Worm (Caenorhabditis elegans) whole organism, young adult: ENCODE results near the gene praf-3.
A peak's percentile ranks its signal among the peaks of the same experiment; 100 is the strongest.

Source experiments
- B0336.3 ChIP-seq: fragments of 200-800 bp; sonication (Bioruptor generic); IDR thresholded peaks from 2 replicates; pipeline ENCODE4 v1.3.6; 2022; ENCODE audit warnings: missing genetic modification characterization, missing compliant biosample characterization
- C06A6.2 ChIP-seq: fragments of 200-800 bp; sonication (Bioruptor generic); conservative IDR thresholded peaks from 2 replicates; pipeline ENCODE4 v1.3.6; 2022; ENCODE audit warnings: missing genetic modification characterization, missing compliant biosample characterization
- F23B12.7 ChIP-seq: sonication (generic microtip); optimal IDR thresholded peaks from 2 replicates; lab custom pipeline; 2017; ENCODE audit warnings: missing genetic modification characterization, mild to moderate bottlenecking, missing compliant biosample characterization, antibody characterized with exemption, moderate library complexity; ENCODE audit not compliant: insufficient read depth
- F39B2.1 ChIP-seq: fragments of 200-800 bp; sonication (Bioruptor generic); IDR thresholded peaks from 2 replicates; pipeline ENCODE4 v1.3.6; 2022; ENCODE audit warnings: missing genetic modification reagents, missing genetic modification characterization, missing compliant biosample characterization
- F52B5.7 ChIP-seq: sonication (generic microtip); optimal IDR thresholded peaks from 2 replicates; lab custom pipeline; 2016; ENCODE audit warnings: mild to moderate bottlenecking, missing genetic modification characterization, missing compliant biosample characterization
- K11D2.4 ChIP-seq: fragments of 200-800 bp; sonication (Bioruptor generic); IDR thresholded peaks from 2 replicates; pipeline ENCODE4 v1.3.6; 2022; ENCODE audit warnings: missing genetic modification reagents, missing genetic modification characterization, missing compliant biosample characterization
- Y56A3A.18 ChIP-seq: fragments of 200-800 bp; sonication (Bioruptor generic); IDR thresholded peaks from 2 replicates; pipeline ENCODE4 v1.3.6; 2022; ENCODE audit warnings: missing genetic modification reagents, missing genetic modification characterization, missing compliant biosample characterization
- aptf-2 ChIP-seq: fragments of 200-800 bp; sonication (Bioruptor generic); conservative IDR thresholded peaks from 2 replicates; pipeline ENCODE4 v1.3.6; 2022; ENCODE audit warnings: missing genetic modification reagents, missing genetic modification characterization, missing compliant biosample characterization
- attf-6 ChIP-seq: fragments of 200-800 bp; sonication (Bioruptor generic); IDR thresholded peaks from 2 replicates; pipeline ENCODE4 v1.3.6; 2022; ENCODE audit warnings: missing genetic modification reagents, missing genetic modification characterization, missing compliant biosample characterization
- bed-1 ChIP-seq: fragments of 200-800 bp; sonication (Bioruptor generic); IDR thresholded peaks from 2 replicates; pipeline ENCODE4 v1.3.6; 2022; ENCODE audit warnings: missing genetic modification reagents, missing genetic modification characterization, missing compliant biosample characterization
- bed-2 ChIP-seq: fragments of 200-800 bp; sonication (Bioruptor generic); IDR thresholded peaks from 2 replicates; pipeline ENCODE4 v1.3.6; 2022; ENCODE audit warnings: missing genetic modification reagents, missing genetic modification characterization, missing compliant biosample characterization
- cebp-2 ChIP-seq: fragments of 200-800 bp; sonication (Bioruptor generic); IDR thresholded peaks from 2 replicates; pipeline ENCODE4 v1.3.6; 2022; ENCODE audit warnings: missing genetic modification characterization, missing compliant biosample characterization
- ceh-100 ChIP-seq: fragments of 200-800 bp; sonication (Bioruptor generic); IDR thresholded peaks from 2 replicates; pipeline ENCODE4 v1.3.6; 2022; ENCODE audit warnings: missing genetic modification reagents, missing genetic modification characterization, missing compliant biosample characterization
- ceh-40 ChIP-seq: fragments of 200-800 bp; sonication (Bioruptor generic); IDR thresholded peaks from 2 replicates; pipeline ENCODE4 v1.3.6; 2022; ENCODE audit warnings: missing genetic modification characterization, missing compliant biosample characterization
- ceh-79 ChIP-seq: sonication (generic microtip); optimal IDR thresholded peaks from 2 replicates; lab custom pipeline; 2017; ENCODE audit warnings: mild to moderate bottlenecking, missing genetic modification characterization, missing compliant biosample characterization
- ceh-91 ChIP-seq: fragments of 200-800 bp; sonication (Bioruptor generic); IDR thresholded peaks from 2 replicates; pipeline ENCODE4 v1.3.6; 2022; ENCODE audit warnings: missing genetic modification reagents, missing genetic modification characterization, missing compliant biosample characterization
- dpff-1 ChIP-seq: sonication (generic microtip); optimal IDR thresholded peaks from 2 replicates; lab custom pipeline; 2017; ENCODE audit warnings: mild to moderate bottlenecking, missing genetic modification characterization, missing compliant biosample characterization
- efl-1 ChIP-seq: fragments of 150-350 bp; optimal IDR thresholded peaks from 2 replicates; lab custom pipeline; 2014; ENCODE audit warnings: missing biosample characterization, missing genetic modification reagents, missing genetic modification characterization
- ets-4 ChIP-seq: fragments of 200-800 bp; sonication (Bioruptor generic); optimal IDR thresholded peaks from 2 replicates; lab custom pipeline; 2018; ENCODE audit warnings: mild to moderate bottlenecking, missing genetic modification characterization, missing compliant biosample characterization
- him-1 ChIP-seq: sonication (generic microtip); optimal IDR thresholded peaks from 2 replicates; lab custom pipeline; 2016; ENCODE audit warnings: missing genotype, missing genetic modification reagents, missing genetic modification characterization, missing compliant biosample characterization
- hlh-12 ChIP-seq: sonication (generic microtip); optimal IDR thresholded peaks from 2 replicates; lab custom pipeline; 2016; ENCODE audit warnings: missing genetic modification characterization, missing compliant biosample characterization
- hlh-26 ChIP-seq: fragments of 200-800 bp; sonication (Bioruptor generic); conservative IDR thresholded peaks from 2 replicates; pipeline ENCODE4 v1.3.6; 2022; ENCODE audit warnings: missing genetic modification reagents, missing genetic modification characterization, missing compliant biosample characterization
- hrde-1 ChIP-seq: sonication (generic microtip); optimal IDR thresholded peaks from 2 replicates; lab custom pipeline; 2016; ENCODE audit warnings: missing genetic modification characterization, mild to moderate bottlenecking, missing compliant biosample characterization, moderate library complexity, missing genotype, missing genetic modification reagents, borderline replicate concordance
- hsf-1 ChIP-seq: fragments of 200-800 bp; sonication (Bioruptor generic); IDR thresholded peaks from 2 replicates; pipeline ENCODE4 v1.3.6; 2022; ENCODE audit warnings: missing genetic modification reagents, missing genetic modification characterization, missing compliant biosample characterization
- let-526 ChIP-seq: fragments of 200-800 bp; sonication (Bioruptor generic); IDR thresholded peaks from 2 replicates; pipeline ENCODE4 v1.3.6; 2022; ENCODE audit warnings: missing genetic modification reagents, missing genetic modification characterization, missing compliant biosample characterization
- lin-26 ChIP-seq: fragments of 200-800 bp; sonication (Bioruptor generic); IDR thresholded peaks from 2 replicates; pipeline ENCODE4 v1.3.6; 2022; ENCODE audit warnings: missing genetic modification reagents, missing genetic modification characterization, missing compliant biosample characterization
- lsy-27 ChIP-seq: sonication (generic microtip); optimal IDR thresholded peaks from 2 replicates; lab custom pipeline; 2017; ENCODE audit warnings: missing genetic modification characterization, mild to moderate bottlenecking, missing compliant biosample characterization, antibody characterized with exemption, missing genotype, borderline replicate concordance; ENCODE audit not compliant: insufficient read depth
- madf-6 ChIP-seq: fragments of 200-800 bp; sonication (Bioruptor generic); IDR thresholded peaks from 2 replicates; pipeline ENCODE4 v1.3.6; 2022; ENCODE audit warnings: missing genetic modification reagents, missing genetic modification characterization, missing compliant biosample characterization
- mel-28 ChIP-seq: sonication (generic microtip); optimal IDR thresholded peaks from 2 replicates; lab custom pipeline; 2016; ENCODE audit warnings: borderline replicate concordance, mild to moderate bottlenecking, missing genetic modification characterization, missing compliant biosample characterization
- mes-4 ChIP-seq: sonication (generic microtip); optimal IDR thresholded peaks from 2 replicates; lab custom pipeline; 2016; ENCODE audit warnings: missing genotype, missing genetic modification characterization, missing compliant biosample characterization
- nfya-1 ChIP-seq: sonication (generic microtip); optimal IDR thresholded peaks from 2 replicates; lab custom pipeline; 2017; ENCODE audit warnings: antibody characterized with exemption, missing compliant biosample characterization, missing genetic modification characterization, borderline replicate concordance; ENCODE audit not compliant: insufficient read depth
- nfya-2 ChIP-seq: fragments of 200-800 bp; sonication (Bioruptor generic); IDR thresholded peaks from 2 replicates; pipeline ENCODE4 v1.3.6; 2022; ENCODE audit warnings: missing genetic modification reagents, missing genetic modification characterization, missing compliant biosample characterization
- nfyb-1 ChIP-seq: fragments of 200-800 bp; sonication (Bioruptor generic); IDR thresholded peaks from 2 replicates; pipeline ENCODE4 v1.3.6; 2022; ENCODE audit warnings: missing genetic modification reagents, missing genetic modification characterization, missing compliant biosample characterization
- nhr-179 ChIP-seq: sonication (generic microtip); optimal IDR thresholded peaks from 2 replicates; lab custom pipeline; 2016; ENCODE audit warnings: mild to moderate bottlenecking, missing genetic modification characterization, missing compliant biosample characterization
- nhr-27 ChIP-seq: fragments of 200-800 bp; sonication (Bioruptor generic); optimal IDR thresholded peaks from 2 replicates; lab custom pipeline; 2018; ENCODE audit warnings: mild to moderate bottlenecking, missing genetic modification characterization, moderate library complexity, missing compliant biosample characterization
- nhr-80 ChIP-seq: sonication (generic microtip); optimal IDR thresholded peaks from 2 replicates; lab custom pipeline; 2016; ENCODE audit warnings: missing genetic modification characterization, missing compliant biosample characterization
- rec-8 ChIP-seq, 2 experiments: sonication (generic microtip); optimal IDR thresholded peaks; 2 replicates each; lab custom pipeline; 2016; ENCODE audit warnings: mild to moderate bottlenecking in 2 of 2, missing genetic modification characterization in 2 of 2, missing genetic modification reagents in 2 of 2, missing genotype in 2 of 2, missing biosample characterization in 1 of 2, missing compliant biosample characterization in 1 of 2, moderate library complexity in 1 of 2
- sdz-38 ChIP-seq: sonication (generic microtip); optimal IDR thresholded peaks from 2 replicates; lab custom pipeline; 2016; ENCODE audit warnings: missing genotype, missing genetic modification characterization, missing compliant biosample characterization
- somi-1 ChIP-seq: fragments of 200-800 bp; sonication (Bioruptor generic); optimal IDR thresholded peaks from 2 replicates; lab custom pipeline; 2018; ENCODE audit warnings: mild to moderate bottlenecking, missing genetic modification characterization, missing compliant biosample characterization
- tbx-9 ChIP-seq: sonication (generic microtip); optimal IDR thresholded peaks from 2 replicates; lab custom pipeline; 2016; ENCODE audit warnings: borderline replicate concordance, missing genetic modification characterization, inconsistent platforms, missing compliant biosample characterization
- xnd-1 ChIP-seq: sonication (generic microtip); optimal IDR thresholded peaks from 2 replicates; lab custom pipeline; 2016; ENCODE audit warnings: missing genotype, missing genetic modification reagents, missing genetic modification characterization, missing compliant biosample characterization
- zfh-2 ChIP-seq: fragments of 200-800 bp; sonication (Bioruptor generic); conservative IDR thresholded peaks from 2 replicates; pipeline ENCODE4 v1.3.6; 2022; ENCODE audit warnings: missing genetic modification reagents, missing genetic modification characterization, missing compliant biosample characterization
- ztf-25 ChIP-seq: fragments of 200-800 bp; sonication (Bioruptor generic); IDR thresholded peaks from 2 replicates; pipeline ENCODE4 v1.3.6; 2022; ENCODE audit warnings: missing genetic modification reagents, missing genetic modification characterization, missing compliant biosample characterization
- ztf-28 ChIP-seq: fragments of 200-800 bp; sonication (Bioruptor generic); IDR thresholded peaks from 2 replicates; pipeline ENCODE4 v1.3.6; 2022; ENCODE audit warnings: missing genetic modification reagents, missing genetic modification characterization, missing compliant biosample characterization
- ztf-6 ChIP-seq: fragments of 200-800 bp; sonication (Bioruptor generic); IDR thresholded peaks from 2 replicates; pipeline ENCODE4 v1.3.6; 2022; ENCODE audit warnings: missing genetic modification reagents, missing genetic modification characterization, missing compliant biosample characterization

Gene praf-3

DNA sequence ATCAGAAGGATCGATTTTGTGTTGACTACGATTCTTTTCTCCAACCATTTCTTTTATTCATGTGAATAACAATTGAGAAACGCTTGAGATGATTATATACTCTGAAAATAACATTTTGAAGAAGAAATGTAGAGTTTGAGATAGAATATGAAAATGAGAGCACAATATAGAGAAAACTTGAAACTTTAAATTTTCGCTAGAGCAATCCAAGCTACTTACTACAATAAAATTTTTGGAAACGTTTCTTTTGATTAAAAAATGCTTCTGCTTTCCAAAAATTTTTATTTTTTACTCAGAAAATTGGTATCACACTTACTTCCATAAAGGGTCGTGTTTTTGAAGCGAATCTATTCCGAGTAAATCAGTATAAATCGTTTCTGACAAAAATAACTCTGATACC, 41.2 kb downstream of the praf-3 start, which contains the start of gene M116.5:
M116.5 (minus strand) TSS at position 101 of the 400 bp plus-strand sequence.
- no peak for TF ChIP-seq ztf-28
- TF ChIP-seq nfya-2 = no peak
- TF ChIP-seq C06A6.2 (GFP tag; lab: Robert Waterston, UW) = no peak
- no peak for TF ChIP-seq Y56A3A.18 (GFP tag; lab: Robert Waterston, UW)
- no peak for TF ChIP-seq let-526
- no peak for TF ChIP-seq zfh-2 (GFP tag; lab: Robert Waterston, UW)
- no peak for TF ChIP-seq nfyb-1 (GFP tag; lab: Robert Waterston, UW)
- no peak for TF ChIP-seq nhr-80 (tag; lab: Kevin White, UChicago)
- no peak for TF ChIP-seq ceh-91 (GFP tag; lab: Robert Waterston, UW)
- TF ChIP-seq nhr-27 (tag; lab: Kevin White, UChicago) = no peak
- no peak for TF ChIP-seq F52B5.7 (tag; lab: Kevin White, UChicago)

- TF ChIP-seq ets-4 (GFP tag; lab: Kevin White, UChicago) (no peak), B0336.3 (GFP tag; lab: Robert Waterston, UW) (no peak), hlh-26 (GFP tag; lab: Robert Waterston, UW) (no peak), F39B2.1 (no peak), lin-26 (GFP tag; lab: Robert Waterston, UW) (no peak), him-1 (tag; lab: Kevin White, UChicago) (no peak), nhr-179 (tag; lab: Kevin White, UChicago) (no peak), ztf-25 (GFP tag; lab: Robert Waterston, UW) (no peak), bed-2 (no peak), somi-1 (GFP tag; lab: Kevin White, UChicago) (no peak), mes-4 (tag; lab: Kevin White, UChicago) (no peak), mel-28 (tag; lab: Kevin White, UChicago) (no peak), hrde-1 (tag; lab: Kevin White, UChicago) (no peak), hlh-12 (tag; lab: Kevin White, UChicago) (no peak), nhr-27 (tag; lab: Kevin White, UChicago) (no peak)
These were observed 46.8 kb downstream of the praf-3 start, which contains the start of the genes T26A8.3 and tmem-231 for ce11 chrIV:8426537-8426936. T26A8.3 (minus strand) TSS chrIV:8426637. tmem-231 (plus strand) TSS chrIV:8426785.

ce11 chrIV:8428492-8428891, 48.7 kb downstream of the praf-3 start:
- TF ChIP-seq lsy-27 (no peak), tbx-9 (tag; lab: Kevin White, UChicago) (peak; percentile 46), bed-1 (GFP tag; lab: Robert Waterston, UW) (no peak), madf-6 (peak; percentile 91), nhr-80 (tag; lab: Kevin White, UChicago) (peak; percentile 82), F23B12.7 (tag; lab: Kevin White, UChicago) (peak; percentile 63), nfya-1 (tag; lab: Kevin White, UChicago) (no peak), cebp-2 (peak; percentile 80; the same call in 1 of the 2 replicates), ceh-100 (GFP tag; lab: Robert Waterston, UW) (peak; percentile 76), attf-6 (GFP tag; lab: Robert Waterston, UW) (peak; percentile 91), K11D2.4 (GFP tag; lab: Robert Waterston, UW) (peak; percentile 61), xnd-1 (peak; percentile 57), ceh-40 (GFP tag; lab: Robert Waterston, UW) (no peak), ztf-25 (GFP tag; lab: Robert Waterston, UW) (peak; percentile 60; the same call in 1 of the 2 replicates), sdz-38 (tag; lab: Kevin White, UChicago) (no peak), hsf-1 (GFP tag; lab: Robert Waterston, UW) (peak; percentile 87), efl-1 (peak; percentile 46), mel-28 (tag; lab: Kevin White, UChicago) (no peak), nhr-179 (tag; lab: Kevin White, UChicago) (no peak), dpff-1 (tag; lab: Kevin White, UChicago) (no peak), ceh-79 (tag; lab: Kevin White, UChicago) (no peak), aptf-2 (GFP tag; lab: Robert Waterston, UW) (no peak), rec-8 (tag; optimal IDR thresholded peaks at IDR 0.05; lab: Kevin White, UChicago) (peak in 1 of 2 experiments; percentile 20), ztf-6 (no peak)
